Fruit fly (Drosophila melanogaster): Measurements from ENCODE around the gene Rbcn-3A.

DNA sequence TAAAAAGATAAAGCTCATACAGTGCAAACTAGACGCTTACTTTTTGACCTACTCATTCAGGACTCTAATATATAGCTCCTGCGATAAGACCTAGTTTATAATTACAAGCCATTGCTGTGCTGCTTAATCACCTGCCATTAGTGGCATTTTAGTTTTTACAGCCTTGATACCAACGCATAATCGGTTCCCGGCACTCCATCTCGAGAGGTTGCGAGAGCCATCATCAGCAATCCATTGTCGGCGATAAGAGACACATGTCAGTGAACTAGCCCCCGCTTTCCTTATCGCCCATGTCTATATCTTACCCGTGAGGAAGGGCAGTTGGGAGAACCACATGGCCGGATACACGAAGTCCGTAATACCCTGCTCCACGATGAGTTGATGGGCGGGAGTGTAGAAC, 53.8 kb downstream of the Rbcn-3A start:
- TF ChIP-seq Dll (optimal IDR thresholded peaks at IDR 0.05): no peak
- no peak for TF ChIP-seq CG8478 (optimal IDR thresholded peaks at IDR 0.05)
- TF ChIP-seq pan (optimal IDR thresholded peaks at IDR 0.05): no peak
- no peak for TF ChIP-seq psq (optimal IDR thresholded peaks at IDR 0.05)
